Worm (Caenorhabditis elegans) whole organism, L1 larva: ENCODE data around the gene F09F9.3.
A peak's percentile ranks its signal among the peaks of the same experiment; 100 is the strongest.

Experiments
- ama-1 ChIP-seq: fragments of 150-350 bp; optimal IDR thresholded peaks from 2 replicates; lab custom pipeline; 2014
- dpl-1 ChIP-seq, 3 experiments: fragments of 150-350 bp in 2 of 3; sonication (generic microtip) in 1 of 3; optimal IDR thresholded peaks; 2 replicates each; lab custom pipeline; 2014 to 2017; ENCODE audit warnings: missing biosample characterization in 3 of 3, missing genetic modification characterization in 3 of 3, missing genetic modification reagents in 3 of 3
- egl-27 ChIP-seq, 2 experiments: fragments of 150-350 bp in 1 of 2; sonication (generic microtip); optimal IDR thresholded peaks; 3 replicates each; lab custom pipeline; 2017 to 2018; ENCODE audit warnings: missing biosample characterization in 2 of 2, missing genetic modification characterization in 2 of 2, missing genetic modification reagents in 2 of 2
- isw-1 ChIP-seq: fragments of 200-800 bp; sonication (Bioruptor generic); IDR thresholded peaks from 2 replicates; pipeline ENCODE4 v1.3.6; 2022; ENCODE audit warnings: missing genetic modification characterization, missing compliant biosample characterization
- lin-13 ChIP-seq: fragments of 150-350 bp; optimal IDR thresholded peaks from 2 replicates; lab custom pipeline; 2014; ENCODE audit warnings: missing biosample characterization, missing genetic modification reagents, missing genetic modification characterization
- lin-15B ChIP-seq: fragments of 150-350 bp; sonication (generic microtip); optimal IDR thresholded peaks from 3 replicates; lab custom pipeline; 2014; ENCODE audit warnings: missing biosample characterization, missing genetic modification characterization
- pag-3 ChIP-seq: sonication (generic microtip); optimal IDR thresholded peaks from 2 replicates; lab custom pipeline; 2017; ENCODE audit warnings: missing genetic modification characterization, mild to moderate bottlenecking, missing compliant biosample characterization, antibody characterized with exemption, borderline replicate concordance; ENCODE audit not compliant: insufficient read depth
- rnt-1 ChIP-seq: sonication (generic microtip); optimal IDR thresholded peaks from 2 replicates; lab custom pipeline; 2016; ENCODE audit warnings: mild to moderate bottlenecking, missing genetic modification characterization, moderate library complexity, missing compliant biosample characterization
- sox-4 ChIP-seq: sonication (generic microtip); optimal IDR thresholded peaks from 2 replicates; lab custom pipeline; 2016; ENCODE audit warnings: missing genetic modification characterization, missing compliant biosample characterization
- zag-1 ChIP-seq: fragments of 150-350 bp; optimal IDR thresholded peaks from 2 replicates; lab custom pipeline; 2014; ENCODE audit warnings: missing biosample characterization, missing genetic modification characterization

DNA sequence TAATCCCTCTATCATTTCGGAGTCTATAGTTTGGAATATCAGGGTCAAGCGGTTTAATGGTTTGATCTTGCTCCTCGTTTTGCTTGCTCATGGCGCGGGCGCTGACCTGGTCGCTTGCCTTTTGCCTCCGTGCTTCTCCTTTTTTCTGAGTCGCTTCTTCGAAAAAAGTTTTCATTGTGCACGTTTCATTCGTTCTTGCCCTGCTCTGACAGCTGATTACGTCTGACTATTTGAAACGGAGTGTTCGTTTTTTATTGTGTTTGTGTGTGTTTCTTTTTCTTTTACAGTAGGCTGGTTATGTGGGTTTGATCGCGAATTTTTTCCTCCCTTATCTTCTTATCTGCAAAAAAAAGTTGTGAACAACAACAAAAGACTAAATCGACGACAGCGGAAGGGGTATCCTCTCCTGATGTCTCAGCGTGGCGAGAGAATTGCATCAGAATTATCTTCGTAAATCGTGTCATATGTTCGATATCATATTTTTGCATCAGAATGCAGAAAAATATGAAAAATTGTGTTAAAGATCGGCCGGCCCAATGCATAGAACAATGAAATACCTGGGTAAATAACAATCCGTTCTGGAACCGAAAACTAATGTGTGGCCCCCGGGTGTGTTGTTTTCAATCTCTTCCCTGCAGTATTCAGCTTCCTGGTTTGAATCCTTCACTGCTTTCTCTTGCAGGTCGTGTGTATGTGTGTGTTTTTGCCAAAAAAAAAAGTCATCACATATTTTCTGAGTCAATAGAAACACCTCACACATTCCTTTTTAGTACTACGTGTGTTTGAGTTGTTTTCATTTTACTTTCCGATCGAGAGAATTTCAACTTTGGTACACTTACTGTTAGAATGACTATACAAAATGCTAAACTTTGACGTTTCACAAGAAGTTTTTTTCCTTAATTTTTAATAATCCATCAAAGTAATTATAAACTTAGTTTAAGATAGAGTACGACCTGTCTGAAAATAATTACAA, 19.0 kb upstream of the F09F9.3 start, which contains the start of gene ZK470.4:
- TF ChIP-seq pag-3 (tag; lab: Kevin White, UChicago) (no peak), dpl-1 (GFP tag; optimal IDR thresholded peaks at IDR 0.05; lab: Kevin White, UChicago) (no peak), egl-27 (tag; optimal IDR thresholded peaks at IDR 0.05; lab: Kevin White, UChicago) (no peak), rnt-1 (peak; percentile 42), zag-1 (tag; lab: Kevin White, UChicago) (no peak), isw-1 (GFP tag; lab: Robert Waterston, UW) (no peak), ama-1 (lab: Kevin White, UChicago) (no peak), lin-15B (no peak), sox-4 (no peak), lin-13 (GFP tag; lab: Kevin White, UChicago) (no peak)
